Fruit fly (Drosophila melanogaster): ENCODE data around the gene CG8907.
A peak's percentile ranks its signal among the peaks of the same experiment; 100 is the strongest.

The CG8907 gene

DNA sequence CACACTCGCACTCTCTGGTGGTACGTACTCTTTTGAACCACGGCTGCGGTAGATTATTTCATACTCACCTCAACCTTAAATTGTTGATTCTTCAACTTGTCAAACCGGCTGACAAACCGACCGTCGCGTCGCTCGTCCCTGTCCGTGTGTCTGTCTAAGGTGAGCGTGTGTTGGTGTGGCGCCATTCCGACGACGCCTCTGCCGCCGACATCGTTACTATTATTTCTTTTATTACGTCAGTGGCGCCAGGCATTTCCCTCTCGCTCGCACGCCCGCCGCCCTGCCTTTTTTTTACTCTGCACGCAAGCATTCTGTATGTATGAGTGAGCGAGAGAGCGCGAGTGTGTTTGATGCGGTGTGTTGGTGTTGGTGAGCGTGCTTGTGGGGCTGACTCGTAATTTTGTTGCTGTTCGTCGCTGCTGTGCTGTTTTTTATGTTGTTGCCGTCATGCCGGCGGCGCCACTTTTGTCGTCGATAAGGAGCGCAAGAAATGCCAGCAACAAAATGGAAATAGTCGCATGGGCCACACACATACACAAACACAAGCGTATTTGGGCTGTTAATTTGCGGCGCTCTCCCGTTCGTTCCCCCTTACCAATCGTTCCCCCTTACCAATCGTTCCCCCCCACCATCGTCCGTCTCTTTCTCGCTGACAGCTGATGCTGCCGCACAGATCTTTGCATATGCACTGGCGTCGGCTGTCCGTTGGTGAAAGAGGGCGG is 48.3 kb downstream of the CG8907 start (continued):
- TF ChIP-seq net (GFP tag; optimal IDR thresholded peaks at IDR 0.05), result peak; percentile 56
- TF ChIP-seq Sox102F (GFP tag; optimal IDR thresholded peaks at IDR 0.05), result peak; percentile 40
- TF ChIP-seq ss (GFP tag; optimal IDR thresholded peaks at IDR 0.05), result peak; percentile 88 to 99
- TF ChIP-seq acj6 (GFP tag; optimal IDR thresholded peaks at IDR 0.05), result no peak
- no peak for TF ChIP-seq CG4318 (GFP tag; optimal IDR thresholded peaks at IDR 0.05)
- peak; percentile 69 for TF ChIP-seq CG6808 (GFP tag; optimal IDR thresholded peaks at IDR 0.05)

DNA sequence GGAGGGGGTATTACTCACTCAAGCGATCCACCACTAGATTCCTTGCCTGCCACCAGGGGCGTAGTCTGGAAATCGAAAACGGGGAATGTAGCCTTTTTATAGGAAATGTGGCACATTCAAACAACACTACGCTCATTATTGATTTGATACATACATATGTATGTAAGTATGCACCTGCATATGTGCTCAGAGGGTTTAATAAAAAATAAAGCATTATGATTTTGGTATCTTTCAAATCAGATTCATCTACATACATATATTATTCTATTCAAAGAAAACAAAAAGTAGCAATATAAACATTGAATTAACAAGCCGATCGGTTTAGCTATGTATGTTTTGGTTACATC is 48.8 kb downstream of the CG8907 start:
- TF ChIP-seq Eip93F (GFP tag; optimal IDR thresholded peaks at IDR 0.05), result no peak
- peak; percentile 55 for TF ChIP-seq CG3919 (GFP tag; optimal IDR thresholded peaks at IDR 0.05)
- TF ChIP-seq CG6276 (GFP tag; optimal IDR thresholded peaks at IDR 0.05), result no peak
- TF ChIP-seq Met (GFP tag; optimal IDR thresholded peaks at IDR 0.05), result peak; percentile 46
- peak; percentile 28 for TF ChIP-seq CG34406 (GFP tag; optimal IDR thresholded peaks at IDR 0.05)
- TF ChIP-seq CG3032 (tag; optimal IDR thresholded peaks at IDR 0.05), result peak; percentile 55
- TF ChIP-seq spab (GFP tag; optimal IDR thresholded peaks at IDR 0.05), result peak; percentile 44
- TF ChIP-seq svp (GFP tag), result peak; percentile 29
- TF ChIP-seq CG32006 (GFP tag; optimal IDR thresholded peaks at IDR 0.05), result peak; percentile 73
- TF ChIP-seq Ets96B (tag; optimal IDR thresholded peaks at IDR 0.05), result peak; percentile 49
- peak; percentile 47 for TF ChIP-seq fd59A (GFP tag; optimal IDR thresholded peaks at IDR 0.05)
- no peak for TF ChIP-seq dsx (GFP tag; optimal IDR thresholded peaks at IDR 0.05; ENCODE audit: poor library complexity, severe bottlenecking)
- peak; percentile 52 for TF ChIP-seq pdm3 (GFP tag; optimal IDR thresholded peaks at IDR 0.05)
- peak; percentile 39; the same call in 1 of the 3 replicates for TF ChIP-seq CG6163 (GFP tag; IDR thresholded peaks at IDR 0.05)
- no peak for TF ChIP-seq CG1621 (tag; optimal IDR thresholded peaks at IDR 0.05)
- peak; percentile 17 for TF ChIP-seq CG11902 (GFP tag; optimal IDR thresholded peaks at IDR 0.05)
- no peak for TF ChIP-seq ss (GFP tag; optimal IDR thresholded peaks at IDR 0.05)
- TF ChIP-seq CG8632 (GFP tag; optimal IDR thresholded peaks at IDR 0.05), result no peak
- peak; percentile 46 for TF ChIP-seq Sox14 (GFP tag; optimal IDR thresholded peaks at IDR 0.05)
- TF ChIP-seq Ets21C (GFP tag; optimal IDR thresholded peaks at IDR 0.05), result peak; percentile 2
- peak in 1 of 2 experiments; percentile 47 for TF ChIP-seq salr (GFP tag; optimal IDR thresholded peaks at IDR 0.05)
- peak; percentile 32; the same call in 1 of the 3 replicates for TF ChIP-seq eg (GFP tag; IDR thresholded peaks at IDR 0.05)
- peak; percentile 59 for TF ChIP-seq CG6808 (GFP tag; optimal IDR thresholded peaks at IDR 0.05)
- no peak for TF ChIP-seq CG15336 (GFP tag; IDR thresholded peaks at IDR 0.05)
- TF ChIP-seq dac (GFP tag; optimal IDR thresholded peaks at IDR 0.05), result no peak
- TF ChIP-seq CG10669 (GFP tag; optimal IDR thresholded peaks at IDR 0.05), result peak; percentile 53
- peak; percentile 65 for TF ChIP-seq Hr4 (GFP tag; optimal IDR thresholded peaks at IDR 0.05)
- TF ChIP-seq cyc (GFP tag; optimal IDR thresholded peaks at IDR 0.05), result peak; percentile 20
- peak; percentile 35 for TF ChIP-seq acj6 (GFP tag; optimal IDR thresholded peaks at IDR 0.05)
- TF ChIP-seq OdsH (GFP tag; optimal IDR thresholded peaks at IDR 0.05), result peak; percentile 53
- peak; percentile 1 for TF ChIP-seq Hr39 (GFP tag; optimal IDR thresholded peaks at IDR 0.05)
- peak; percentile 20; the same call in 1 of the 3 replicates for TF ChIP-seq CG8119 (GFP tag; IDR thresholded peaks at IDR 0.05)
- peak; percentile 53 for TF ChIP-seq CG4318 (GFP tag; optimal IDR thresholded peaks at IDR 0.05)
- peak; percentile 20 for TF ChIP-seq topi (GFP tag; optimal IDR thresholded peaks at IDR 0.05)
- peak; percentile 89 for TF ChIP-seq Eip78C (GFP tag)
- TF ChIP-seq achi (GFP tag; optimal IDR thresholded peaks at IDR 0.05), result peak; percentile 29
- TF ChIP-seq CG10631 (GFP tag; optimal IDR thresholded peaks at IDR 0.05), result peak; percentile 62
- peak; percentile 21 for TF ChIP-seq Eip75B (GFP tag; optimal IDR thresholded peaks at IDR 0.05)
